Fruit fly (Drosophila melanogaster): ENCODE results near the gene CG6686.
A peak's percentile ranks its signal among the peaks of the same experiment; 100 is the strongest.

The CG6686 gene

dm6 chr2L:12007331-12007791 lies 19.5 kb upstream of the CG6686 start (continued):
- TF ChIP-seq E2f1 (GFP tag; IDR thresholded peaks at IDR 0.05) = no peak
- TF ChIP-seq MTF-1 (GFP tag; optimal IDR thresholded peaks at IDR 0.05; ENCODE audit: borderline replicate concordance) = peak; percentile 53
- TF ChIP-seq chn (GFP tag; optimal IDR thresholded peaks at IDR 0.05) = peak; percentile 92
- TF ChIP-seq CG17829 (tag; optimal IDR thresholded peaks at IDR 0.05) = peak; percentile 85
- TF ChIP-seq CG1603 (tag; optimal IDR thresholded peaks at IDR 0.05) = peak; percentile 65
- peak; percentile 28 for TF ChIP-seq pho (GFP tag; optimal IDR thresholded peaks at IDR 0.05)
- TF ChIP-seq CG8478 (optimal IDR thresholded peaks at IDR 0.05) = peak; percentile 94
- no peak for TF ChIP-seq gt (GFP tag; IDR thresholded peaks at IDR 0.05)
- no peak for TF ChIP-seq CG1792 (GFP tag; optimal IDR thresholded peaks at IDR 0.05)
- TF ChIP-seq CG12219 (GFP tag; optimal IDR thresholded peaks at IDR 0.05) = peak; percentile 85
- no peak for TF ChIP-seq CG30403 (GFP tag; optimal IDR thresholded peaks at IDR 0.05)
- TF ChIP-seq D (optimal IDR thresholded peaks at IDR 0.05) = peak; percentile 97
- TF ChIP-seq D (GFP tag; optimal IDR thresholded peaks at IDR 0.05) = peak; percentile 5
- TF ChIP-seq her (GFP tag; optimal IDR thresholded peaks at IDR 0.05) = peak; percentile 77
- TF ChIP-seq ase (GFP tag; IDR thresholded peaks at IDR 0.05) = no peak
- no peak for TF ChIP-seq CG10462 (GFP tag; optimal IDR thresholded peaks at IDR 0.05)
- no peak for TF ChIP-seq CG4404 (GFP tag; IDR thresholded peaks at IDR 0.05)
- TF ChIP-seq CG15269 (tag; optimal IDR thresholded peaks at IDR 0.05) = peak; percentile 84
- no peak for TF ChIP-seq corto (GFP tag; optimal IDR thresholded peaks at IDR 0.05)
- TF ChIP-seq Kr (GFP tag; optimal IDR thresholded peaks at IDR 0.05) = peak; percentile 90
- TF ChIP-seq pnt (GFP tag; optimal IDR thresholded peaks at IDR 0.05) = no peak
- peak; percentile 41 for TF ChIP-seq CG2678 (tag; optimal IDR thresholded peaks at IDR 0.05)
- no peak for TF ChIP-seq ara (GFP tag; IDR thresholded peaks at IDR 0.05)
- TF ChIP-seq CG14965 (GFP tag; optimal IDR thresholded peaks at IDR 0.05; ENCODE audit: borderline replicate concordance) = no peak
- peak; percentile 2 for TF ChIP-seq tin (GFP tag; optimal IDR thresholded peaks at IDR 0.05)
- no peak for TF ChIP-seq scrt (GFP tag; optimal IDR thresholded peaks at IDR 0.05)
- TF ChIP-seq Ada2b (GFP tag; IDR thresholded peaks at IDR 0.05) = no peak
- TF ChIP-seq Sox100B (GFP tag; optimal IDR thresholded peaks at IDR 0.05) = peak; percentile 35
- peak; percentile 66 for TF ChIP-seq ERR (GFP tag; optimal IDR thresholded peaks at IDR 0.05)
- peak; percentile 43 for TF ChIP-seq salm (tag; optimal IDR thresholded peaks at IDR 0.05)
- TF ChIP-seq CG16813 (GFP tag; IDR thresholded peaks at IDR 0.05; ENCODE audit: partially characterized antibody) = no peak
- TF ChIP-seq CG13296 (GFP tag; optimal IDR thresholded peaks at IDR 0.05) = peak; percentile 60
- TF ChIP-seq disco-r (GFP tag; optimal IDR thresholded peaks at IDR 0.05) = peak; percentile 50
- no peak for TF ChIP-seq CG14014 (GFP tag; IDR thresholded peaks at IDR 0.05)
- TF ChIP-seq CG17612 (GFP tag; IDR thresholded peaks at IDR 0.05) = no peak
- TF ChIP-seq CG14050 (GFP tag; IDR thresholded peaks at IDR 0.05) = no peak
- TF ChIP-seq CG31365 (tag; optimal IDR thresholded peaks at IDR 0.05) = peak; percentile 67
- TF ChIP-seq Scr (GFP tag; IDR thresholded peaks at IDR 0.05; ENCODE audit: partially characterized antibody) = no peak
- TF ChIP-seq Max (GFP tag; optimal IDR thresholded peaks at IDR 0.05) = peak; percentile 26
- TF ChIP-seq CG11456 (GFP tag; IDR thresholded peaks at IDR 0.05) = no peak
- TF ChIP-seq CG7786 (GFP tag; optimal IDR thresholded peaks at IDR 0.05) = no peak
- no peak for TF ChIP-seq CG6683 (GFP tag; optimal IDR thresholded peaks at IDR 0.05)
- TF ChIP-seq stwl (tag; optimal IDR thresholded peaks at IDR 0.05) = peak; percentile 43
- peak; percentile 89 for TF ChIP-seq Myb (GFP tag; optimal IDR thresholded peaks at IDR 0.05)
- no peak for TF ChIP-seq luna (GFP tag; optimal IDR thresholded peaks at IDR 0.05)
- TF ChIP-seq zen2 (GFP tag; IDR thresholded peaks at IDR 0.05; ENCODE audit: partially characterized antibody) = no peak
- peak; percentile 32 for TF ChIP-seq CG8924 (tag; optimal IDR thresholded peaks at IDR 0.05)
- TF ChIP-seq Jarid2 (GFP tag; optimal IDR thresholded peaks at IDR 0.05) = peak; percentile 50
- peak; percentile 46 for TF ChIP-seq Sry-β (GFP tag; optimal IDR thresholded peaks at IDR 0.05)
- no peak for TF ChIP-seq seq (GFP tag; IDR thresholded peaks at IDR 0.05)
- TF ChIP-seq jing (GFP tag; optimal IDR thresholded peaks at IDR 0.05) = no peak
- TF ChIP-seq CG11504 (tag; optimal IDR thresholded peaks at IDR 0.05) = peak; percentile 84

Data from whole organism, embryonic.